Worm (Caenorhabditis elegans): ENCODE data around the gene C05E4.7.

- no peak for TF ChIP-seq fkh-10 (GFP tag; optimal IDR thresholded peaks at IDR 0.05)
- no peak for TF ChIP-seq ref-2 (tag; optimal IDR thresholded peaks at IDR 0.05)
- no peak for TF ChIP-seq dmd-4 (tag; optimal IDR thresholded peaks at IDR 0.05; ENCODE audit: borderline replicate concordance)
- TF ChIP-seq nhr-11 (tag; optimal IDR thresholded peaks at IDR 0.05): no peak
- no peak for TF ChIP-seq elt-2 (tag; optimal IDR thresholded peaks at IDR 0.05)
- no peak for TF ChIP-seq npax-4 (tag; optimal IDR thresholded peaks at IDR 0.05)
- no peak for TF ChIP-seq ama-1 (optimal IDR thresholded peaks at IDR 0.05)
- TF ChIP-seq ets-4 (tag; optimal IDR thresholded peaks at IDR 0.05): no peak
These were observed 6.1 kb downstream of the C05E4.7 start, which contains the start of gene sri-4 for ce11 chrV:748044-748443.

Data from whole organism, late embryonic.